Worm (Caenorhabditis elegans) whole organism, mixed stage, embryonic: ENCODE results near the gene sri-62.
A peak's percentile ranks its signal among the peaks of the same experiment; 100 is the strongest.
"Not testable (repeated sequence)": the region's sequence is repeated elsewhere in the genome, so short reads cannot be mapped to it uniquely, and the experiment has no call there.

Source experiments
- M03D4.4 ChIP-seq: sonication (generic microtip); optimal IDR thresholded peaks from 2 replicates; lab custom pipeline; 2017; ENCODE audit warnings: mild to moderate bottlenecking, missing genetic modification characterization, missing compliant biosample characterization
- bed-3 ChIP-seq: fragments of 200-800 bp; sonication (Bioruptor generic); optimal IDR thresholded peaks from 3 replicates; lab custom pipeline; 2018; ENCODE audit warnings: mild to moderate bottlenecking, missing genetic modification characterization, moderate library complexity, missing compliant biosample characterization
- blmp-1 ChIP-seq: fragments of 150-350 bp; optimal IDR thresholded peaks from 2 replicates; lab custom pipeline; 2014; ENCODE audit warnings: missing biosample characterization, missing genetic modification characterization
- ceh-39 ChIP-seq: fragments of 150-350 bp; optimal IDR thresholded peaks from 2 replicates; lab custom pipeline; 2014; ENCODE audit warnings: missing biosample characterization, missing genetic modification characterization
- ceh-43 ChIP-seq: fragments of 200-800 bp; sonication (Bioruptor generic); optimal IDR thresholded peaks from 2 replicates; lab custom pipeline; 2018; ENCODE audit warnings: mild to moderate bottlenecking, missing genetic modification characterization, moderate library complexity, missing compliant biosample characterization
- ceh-83 ChIP-seq: fragments of 200-800 bp; sonication (Bioruptor generic); optimal IDR thresholded peaks from 2 replicates; lab custom pipeline; 2018; ENCODE audit warnings: mild to moderate bottlenecking, missing genetic modification characterization, missing compliant biosample characterization
- ces-1 ChIP-seq: fragments of 150-350 bp; optimal IDR thresholded peaks from 2 replicates; lab custom pipeline; 2014; ENCODE audit warnings: missing biosample characterization, missing genetic modification reagents, missing genetic modification characterization
- cnd-1 ChIP-seq: fragments of 200-800 bp; sonication (Bioruptor generic); optimal IDR thresholded peaks from 2 replicates; lab custom pipeline; 2018; ENCODE audit warnings: mild to moderate bottlenecking, missing genetic modification characterization, missing compliant biosample characterization
- drap-1 ChIP-seq: fragments of 200-800 bp; sonication (Bioruptor generic); optimal IDR thresholded peaks from 3 replicates; lab custom pipeline; 2018; ENCODE audit warnings: mild to moderate bottlenecking, missing genetic modification characterization, missing compliant biosample characterization
- elt-1 ChIP-seq: sonication (generic microtip); optimal IDR thresholded peaks from 2 replicates; lab custom pipeline; 2017; ENCODE audit warnings: missing genetic modification characterization, mild to moderate bottlenecking, missing compliant biosample characterization, antibody characterized with exemption, moderate library complexity, borderline replicate concordance; ENCODE audit not compliant: insufficient read depth
- flh-1 ChIP-seq: fragments of 200-800 bp; sonication (Bioruptor generic); optimal IDR thresholded peaks from 2 replicates; lab custom pipeline; 2018; ENCODE audit warnings: mild to moderate bottlenecking, missing genetic modification characterization, moderate library complexity, missing compliant biosample characterization
- ham-2 ChIP-seq: fragments of 200-800 bp; sonication (Bioruptor generic); optimal IDR thresholded peaks from 2 replicates; lab custom pipeline; 2018; ENCODE audit warnings: mild to moderate bottlenecking, missing genetic modification characterization, missing compliant biosample characterization
- hlh-1 ChIP-seq: fragments of 150-350 bp; optimal IDR thresholded peaks from 2 replicates; lab custom pipeline; 2014; ENCODE audit warnings: missing biosample characterization, missing genetic modification reagents, missing genetic modification characterization
- lin-13 ChIP-seq: fragments of 150-350 bp; optimal IDR thresholded peaks from 2 replicates; lab custom pipeline; 2014; ENCODE audit warnings: missing biosample characterization, missing genetic modification characterization
- lin-32 ChIP-seq: fragments of 200-800 bp; sonication (Bioruptor generic); optimal IDR thresholded peaks from 2 replicates; lab custom pipeline; 2018; ENCODE audit warnings: mild to moderate bottlenecking, missing genetic modification characterization, missing compliant biosample characterization
- lsy-2 ChIP-seq: fragments of 150-350 bp; optimal IDR thresholded peaks from 2 replicates; lab custom pipeline; 2014; ENCODE audit warnings: missing biosample characterization, missing genetic modification characterization
- mab-5 ChIP-seq: fragments of 150-350 bp; optimal IDR thresholded peaks from 2 replicates; lab custom pipeline; 2014; ENCODE audit warnings: missing biosample characterization, missing genetic modification characterization
- mep-1 ChIP-seq: fragments of 150-350 bp; optimal IDR thresholded peaks from 2 replicates; lab custom pipeline; 2017; ENCODE audit warnings: missing biosample characterization, missing genetic modification reagents, missing genetic modification characterization, inconsistent platforms
- mls-2 ChIP-seq: sonication (generic microtip); optimal IDR thresholded peaks from 2 replicates; lab custom pipeline; 2016; ENCODE audit warnings: mild to moderate bottlenecking, missing genetic modification characterization, moderate library complexity, missing compliant biosample characterization
- nhr-12 ChIP-seq: fragments of 150-350 bp; optimal IDR thresholded peaks from 2 replicates; lab custom pipeline; 2014; ENCODE audit warnings: missing biosample characterization, missing genetic modification characterization
- nhr-2 ChIP-seq: fragments of 150-350 bp; optimal IDR thresholded peaks from 2 replicates; lab custom pipeline; 2014; ENCODE audit warnings: missing biosample characterization, missing genetic modification characterization
- nhr-237 ChIP-seq: fragments of 150-350 bp; optimal IDR thresholded peaks from 2 replicates; lab custom pipeline; 2014; ENCODE audit warnings: missing biosample characterization, missing genetic modification characterization
- nhr-28 ChIP-seq: fragments of 150-350 bp; optimal IDR thresholded peaks from 2 replicates; lab custom pipeline; 2014; ENCODE audit warnings: missing biosample characterization, missing genetic modification characterization
- nhr-76 ChIP-seq: sonication (generic microtip); optimal IDR thresholded peaks from 2 replicates; lab custom pipeline; 2017; ENCODE audit warnings: missing biosample characterization, missing genetic modification characterization
- pha-4 ChIP-seq: fragments of 150-350 bp; optimal IDR thresholded peaks from 2 replicates; lab custom pipeline; 2018; ENCODE audit warnings: missing biosample characterization, missing genetic modification reagents, missing genetic modification characterization
- sem-2 ChIP-seq: fragments of 200-800 bp; sonication (Bioruptor generic); optimal IDR thresholded peaks from 2 replicates; lab custom pipeline; 2018; ENCODE audit warnings: mild to moderate bottlenecking, missing genetic modification characterization, missing compliant biosample characterization
- snpc-4 ChIP-seq: fragments of 150-350 bp; optimal IDR thresholded peaks from 2 replicates; lab custom pipeline; 2014; ENCODE audit warnings: missing biosample characterization, missing genetic modification characterization
- sptf-1 ChIP-seq: sonication (generic microtip); optimal IDR thresholded peaks from 2 replicates; lab custom pipeline; 2017; ENCODE audit warnings: mild to moderate bottlenecking, missing genetic modification characterization, moderate library complexity, missing compliant biosample characterization
- tbx-8 ChIP-seq: fragments of 200-800 bp; sonication (Bioruptor generic); optimal IDR thresholded peaks from 2 replicates; lab custom pipeline; 2018; ENCODE audit warnings: mild to moderate bottlenecking, missing genetic modification characterization, moderate library complexity, missing compliant biosample characterization
- unc-120 ChIP-seq: sonication (generic microtip); optimal IDR thresholded peaks from 2 replicates; lab custom pipeline; 2017; ENCODE audit warnings: missing genetic modification characterization, missing compliant biosample characterization; ENCODE audit not compliant: poor library complexity, severe bottlenecking
- unc-39 ChIP-seq: fragments of 150-350 bp; optimal IDR thresholded peaks from 2 replicates; lab custom pipeline; 2014; ENCODE audit warnings: missing biosample characterization, missing genetic modification characterization
- unc-62 ChIP-seq: fragments of 150-350 bp; optimal IDR thresholded peaks from 2 replicates; lab custom pipeline; 2014; ENCODE audit warnings: missing biosample characterization, missing genetic modification reagents, missing genetic modification characterization
- ztf-11 ChIP-seq: fragments of 150-350 bp; optimal IDR thresholded peaks from 2 replicates; lab custom pipeline; 2014; ENCODE audit warnings: missing biosample characterization, missing genetic modification characterization

sri-62 gene

ce11 chrII:2700229-2700628 lies 2.0 kb upstream of the sri-62 start, which contains the start of gene sri-61:
sri-61 (minus strand) TSS chrII:2700329.
- TF ChIP-seq nhr-2 (tag; lab: Kevin White, UChicago) (no peak), nhr-28 (no peak), snpc-4 (no peak), unc-39 (no peak), sptf-1 (no peak), drap-1 (GFP tag; lab: Kevin White, UChicago) (no peak)

DNA sequence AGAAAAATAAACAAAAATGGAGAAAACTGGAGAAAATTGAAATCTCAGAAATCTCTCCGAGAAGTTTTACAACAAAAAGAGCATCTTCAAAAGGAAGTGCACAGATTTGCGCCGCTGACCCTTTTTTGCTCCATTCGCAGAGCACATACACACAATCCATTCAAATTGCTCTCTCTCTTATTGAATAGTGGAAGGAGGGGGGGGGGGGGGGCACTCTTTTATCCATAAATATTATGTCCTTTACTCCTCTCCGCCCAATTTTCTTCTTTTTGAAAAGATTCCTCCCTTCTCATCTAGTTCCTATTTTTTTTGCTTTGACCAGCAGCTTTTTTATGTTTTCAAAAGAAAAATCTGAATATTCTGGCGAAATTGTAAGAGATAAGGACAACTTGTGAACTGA lies 3.2 kb downstream of the sri-62 start:
- TF ChIP-seq hlh-1 (no peak), ces-1 (GFP tag; lab: Kevin White, UChicago) (peak; percentile 18)

ce11 chrII:2692476-2692875 lies 5.8 kb downstream of the sri-62 start, which contains the start of gene set-11:
set-11 (minus strand) TSS chrII:2692576.
- TF ChIP-seq ceh-39 (tag; lab: Kevin White, UChicago) (no peak), blmp-1 (tag; lab: Kevin White, UChicago) (no peak), unc-62 (no peak), snpc-4 (no peak), nhr-28 (no peak), ceh-83 (GFP tag; lab: Kevin White, UChicago) (no peak), lsy-2 (tag; lab: Kevin White, UChicago) (no peak), ham-2 (no peak), ztf-11 (tag; lab: Kevin White, UChicago) (no peak), bed-3 (GFP tag; lab: Kevin White, UChicago) (no peak), lin-13 (tag; lab: Kevin White, UChicago) (no peak), mls-2 (tag; lab: Kevin White, UChicago) (no peak)

DNA sequence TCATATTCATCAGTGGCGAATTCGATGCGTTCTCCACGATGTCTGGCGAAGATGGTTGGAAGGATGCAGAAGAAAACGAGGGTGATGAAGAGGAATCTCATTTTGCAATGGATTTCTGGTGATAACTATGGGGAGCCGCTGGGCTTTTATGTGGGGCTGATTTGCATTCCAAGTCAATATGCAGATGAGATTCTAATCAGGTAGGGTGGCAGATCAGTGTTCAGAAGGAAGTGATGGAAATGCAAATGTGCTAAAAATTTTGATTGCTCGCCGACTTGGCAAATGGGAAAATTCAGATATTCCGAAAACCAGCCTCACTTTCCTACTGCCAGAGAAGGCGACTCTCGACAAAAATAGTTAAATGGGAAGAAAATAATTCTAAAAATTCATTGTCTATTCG lies 8.2 kb downstream of the sri-62 start, which contains the start of gene nspf-3:
Gene nspf-3, minus strand, starts transcription at position 101 of the 400 bp plus-strand sequence.
- TF ChIP-seq ceh-83 (GFP tag; lab: Kevin White, UChicago) (no peak), mab-5 (tag; lab: Kevin White, UChicago) (no peak), sptf-1 (no peak), unc-120 (tag; lab: Kevin White, UChicago) (no peak), hlh-1 (no peak), ztf-11 (tag; lab: Kevin White, UChicago) (no peak), blmp-1 (tag; lab: Kevin White, UChicago) (no peak), ham-2 (no peak), nhr-28 (no peak), mep-1 (tag; lab: Kevin White, UChicago) (no peak), M03D4.4 (tag; lab: Kevin White, UChicago) (no peak), elt-1 (no peak), snpc-4 (no peak), pha-4 (no peak), unc-39 (no peak), drap-1 (GFP tag; lab: Kevin White, UChicago) (no peak), nhr-12 (tag; lab: Kevin White, UChicago) (no peak), tbx-8 (GFP tag; lab: Kevin White, UChicago) (no peak), lsy-2 (tag; lab: Kevin White, UChicago) (no peak)

DNA sequence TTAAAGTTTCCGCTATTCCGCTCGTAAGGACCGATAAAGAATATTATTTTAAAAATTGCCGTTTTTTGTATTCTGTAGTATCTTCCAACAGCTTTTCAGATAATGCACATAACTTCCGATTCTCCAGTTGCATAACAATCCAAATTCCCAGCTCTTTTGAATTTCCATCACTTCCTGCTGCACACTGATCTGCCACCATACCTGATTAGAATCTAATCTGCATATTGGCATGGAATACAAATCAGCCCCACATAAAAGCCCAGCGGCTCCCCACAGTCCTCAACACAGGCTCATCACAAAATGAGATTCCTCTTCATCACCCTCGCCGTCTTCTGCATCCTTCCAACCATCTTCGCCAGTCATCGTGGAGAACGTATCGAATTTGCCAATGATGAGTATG lies 9.7 kb downstream of the sri-62 start, which contains the start of gene nspf-2:
Gene nspf-2, plus strand, starts transcription at position 301 of the 400 bp plus-strand sequence.
- not testable (repeated sequence) for TF ChIP-seq sem-2 (GFP tag; lab: Kevin White, UChicago); ztf-11 (tag; lab: Kevin White, UChicago); cnd-1 (tag; lab: Kevin White, UChicago)

DNA sequence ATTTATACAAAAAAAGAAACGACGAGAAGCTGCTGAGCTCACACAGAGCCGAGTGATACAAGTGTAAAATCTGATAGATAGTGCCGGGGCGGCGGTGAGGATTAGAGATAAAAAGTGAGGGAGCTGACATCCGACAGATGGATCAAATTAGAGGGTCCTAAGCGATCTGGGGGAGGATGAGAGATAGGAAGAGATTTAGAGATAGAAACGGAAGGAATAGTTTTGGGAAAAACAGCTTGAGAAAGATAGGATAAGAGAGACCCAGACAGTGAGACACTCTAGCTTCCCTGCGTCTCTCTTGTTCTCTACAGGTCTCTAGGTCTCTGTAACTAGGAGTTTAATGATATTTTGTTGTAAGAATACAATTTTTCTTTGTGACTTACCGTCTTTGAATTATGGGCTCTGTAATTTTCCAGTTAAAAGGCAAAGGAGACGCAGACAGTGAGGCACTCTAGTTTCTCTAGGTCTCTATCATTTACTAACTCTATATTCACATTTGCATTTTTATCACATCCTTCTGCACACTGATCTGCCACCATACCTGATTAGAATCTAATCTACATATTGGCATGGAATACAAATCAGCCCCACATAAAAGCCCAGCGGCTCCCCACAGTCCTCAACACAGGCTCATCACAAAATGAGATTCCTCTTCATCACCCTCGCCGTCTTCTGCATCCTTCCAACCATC lies 11.1 kb downstream of the sri-62 start, which contains the start of the genes sup-9 and nspf-1:
Gene sup-9, minus strand, starts transcription at position 43 of the 691 bp plus-strand sequence.
Gene nspf-1, plus strand, starts transcription at position 641 of the 691 bp plus-strand sequence.
- no peak for TF ChIP-seq mep-1 (tag; lab: Kevin White, UChicago)
- TF ChIP-seq lin-13 (tag; lab: Kevin White, UChicago) = no peak
- no peak for TF ChIP-seq ceh-43
- no peak for TF ChIP-seq flh-1 (GFP tag; lab: Kevin White, UChicago)
- no peak for TF ChIP-seq nhr-76 (tag; lab: Kevin White, UChicago)
- TF ChIP-seq nhr-237 (tag; lab: Kevin White, UChicago) = no peak
- no peak for TF ChIP-seq mls-2 (tag; lab: Kevin White, UChicago)
- TF ChIP-seq tbx-8 (GFP tag; lab: Kevin White, UChicago) = no peak
- TF ChIP-seq ztf-11 (tag; lab: Kevin White, UChicago) = no peak
- TF ChIP-seq unc-120 (tag; lab: Kevin White, UChicago) = peak; percentile 48
- peak; percentile 65 for TF ChIP-seq unc-62
- TF ChIP-seq lin-32 (GFP tag; lab: Kevin White, UChicago) = no peak
- TF ChIP-seq hlh-1 = peak; percentile 34
- no peak for TF ChIP-seq elt-1
- TF ChIP-seq ces-1 (GFP tag; lab: Kevin White, UChicago) = peak; percentile 15
